Worm (Caenorhabditis elegans): ENCODE results near the gene F25D1.5.

- 0 out of 2 replicates have a peak, but pooled peaks have one; percentile 40 for TF ChIP-seq F33H1.4 (GFP tag; IDR thresholded peaks at IDR 0.05)
- TF ChIP-seq ama-1 (optimal IDR thresholded peaks at IDR 0.05): no peak
- no peak for TF ChIP-seq ama-1 (GFP tag; optimal IDR thresholded peaks at IDR 0.05)
- no peak for TF ChIP-seq nfya-1 (tag; optimal IDR thresholded peaks at IDR 0.05; ENCODE audit: borderline replicate concordance, insufficient read depth)
- TF ChIP-seq rec-8 (tag; optimal IDR thresholded peaks at IDR 0.05): no peak
- peak; percentile 89 for TF ChIP-seq lin-40 (tag; optimal IDR thresholded peaks at IDR 0.05)
- TF ChIP-seq snpc-4 (GFP tag; optimal IDR thresholded peaks at IDR 0.05): no peak
- TF ChIP-seq snpc-4 (tag; optimal IDR thresholded peaks at IDR 0.05): peak in 2 of 4 experiments; percentile 63 to 77
Observed at ce11 chrV:10536808-10537207, 9.8 kb downstream of the F25D1.5 start.
